Worm (Caenorhabditis elegans): ENCODE data around the gene scav-1.

DNA sequence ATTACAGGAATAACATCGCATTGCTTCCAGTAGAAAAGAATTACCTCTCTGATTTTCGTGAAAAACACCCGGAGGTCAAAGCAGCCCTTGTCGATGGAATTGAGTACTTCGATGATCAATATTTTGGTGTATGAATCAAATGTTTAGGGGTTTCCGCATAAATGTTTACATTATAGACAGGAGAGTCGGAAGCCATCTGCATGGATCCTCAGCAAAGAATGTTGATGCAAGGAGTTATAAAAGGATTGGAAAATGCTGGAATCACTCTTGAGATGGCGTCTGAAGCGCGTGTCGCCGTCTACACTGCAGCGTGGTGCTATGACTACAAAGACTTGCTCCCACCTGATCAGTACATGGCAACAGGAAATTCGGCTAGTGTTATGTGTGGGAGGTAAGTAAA lies 13.9 kb upstream of the scav-1 start, which contains the start of gene C41A3.2:
- TF ChIP-seq skn-1 (tag; optimal IDR thresholded peaks at IDR 0.05) (no peak), ztf-11 (tag; optimal IDR thresholded peaks at IDR 0.05) (no peak), ceh-82 (tag; optimal IDR thresholded peaks at IDR 0.05) (no peak), egl-5 (tag; optimal IDR thresholded peaks at IDR 0.05) (no peak), ZK546.5 (tag; optimal IDR thresholded peaks at IDR 0.05) (no peak), nhr-76 (tag; optimal IDR thresholded peaks at IDR 0.05) (no peak), egl-27 (tag; optimal IDR thresholded peaks at IDR 0.05) (no peak), fkh-10 (GFP tag; optimal IDR thresholded peaks at IDR 0.05) (no peak), nhr-25 (tag; optimal IDR thresholded peaks at IDR 0.05) (no peak), unc-62 (GFP tag; optimal IDR thresholded peaks at IDR 0.05) (no peak), ceh-9 (tag; optimal IDR thresholded peaks at IDR 0.05) (no peak)

Measured in whole organism, L3 larva.